Worm (Caenorhabditis elegans): ENCODE data around the gene nlp-31.

DNA sequence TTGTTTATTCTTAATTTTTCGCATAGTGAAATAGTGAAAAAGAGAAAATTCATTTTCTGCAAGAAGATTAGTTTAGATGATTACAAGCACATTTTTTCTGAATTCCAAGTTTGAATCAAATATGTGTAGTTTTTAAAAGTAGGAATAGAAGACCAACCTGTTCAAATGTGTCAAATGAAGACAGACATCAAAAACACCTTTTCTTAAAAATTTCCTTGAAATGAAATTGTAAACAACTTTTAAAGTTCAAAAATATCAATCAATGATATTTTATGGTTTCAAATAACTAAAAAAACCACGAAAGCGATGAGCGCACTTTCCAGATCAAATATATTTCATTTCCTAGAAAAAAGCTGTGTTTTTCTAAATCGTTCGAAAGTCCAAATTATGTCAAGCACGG, 1.8 kb downstream of the nlp-31 start, which contains the start of gene nlp-30:
- TF ChIP-seq fos-1 (tag; optimal IDR thresholded peaks at IDR 0.05) (no peak), snpc-4 (tag; optimal IDR thresholded peaks at IDR 0.05) (no peak), nhr-237 (tag; optimal IDR thresholded peaks at IDR 0.05) (no peak), elt-3 (tag; optimal IDR thresholded peaks at IDR 0.05) (no peak), ztf-11 (tag; optimal IDR thresholded peaks at IDR 0.05) (no peak), sea-2 (GFP tag; optimal IDR thresholded peaks at IDR 0.05) (no peak), ama-1 (optimal IDR thresholded peaks at IDR 0.05) (no peak), zag-1 (tag; optimal IDR thresholded peaks at IDR 0.05) (no peak)
